Worm (Caenorhabditis elegans) whole organism, early embryonic: ENCODE data around the gene glb-15.

Experiments used
- B0310.2 ChIP-seq: sonication (generic microtip); optimal IDR thresholded peaks from 2 replicates; lab custom pipeline; 2016; ENCODE audit warnings: mild to moderate bottlenecking, missing genetic modification characterization, missing compliant biosample characterization
- F13C5.2 ChIP-seq: sonication (generic microtip); optimal IDR thresholded peaks from 2 replicates; lab custom pipeline; 2017; ENCODE audit warnings: mild to moderate bottlenecking, missing genetic modification characterization, inconsistent platforms, missing compliant biosample characterization
- aly-1 ChIP-seq: sonication (generic microtip); optimal IDR thresholded peaks from 2 replicates; lab custom pipeline; 2016; ENCODE audit warnings: missing genetic modification characterization, missing compliant biosample characterization
- ama-1 ChIP-seq: fragments of 150-350 bp; optimal IDR thresholded peaks from 2 replicates; lab custom pipeline; 2014
- ceh-13 ChIP-seq: fragments of 200-800 bp; sonication (Bioruptor generic); optimal IDR thresholded peaks from 2 replicates; lab custom pipeline; 2018; ENCODE audit warnings: mild to moderate bottlenecking, missing genetic modification characterization, missing compliant biosample characterization
- ceh-36 ChIP-seq: sonication (generic microtip); optimal IDR thresholded peaks from 2 replicates; lab custom pipeline; 2016; ENCODE audit warnings: missing genetic modification characterization, inconsistent platforms, missing compliant biosample characterization
- ets-7 ChIP-seq: sonication (generic microtip); optimal IDR thresholded peaks from 2 replicates; lab custom pipeline; 2016; ENCODE audit warnings: missing genotype, missing genetic modification characterization, missing compliant biosample characterization
- flt-1 ChIP-seq: fragments of 200-800 bp; sonication (Bioruptor generic); IDR thresholded peaks from 2 replicates; pipeline ENCODE4 v1.3.6; 2022; ENCODE audit warnings: missing genetic modification characterization, missing compliant biosample characterization
- hmbx-1 ChIP-seq: sonication (generic microtip); optimal IDR thresholded peaks from 2 replicates; lab custom pipeline; 2016; ENCODE audit warnings: mild to moderate bottlenecking, missing genetic modification characterization, missing compliant biosample characterization
- hmg-4 ChIP-seq: fragments of 200-800 bp; sonication (Bioruptor generic); optimal IDR thresholded peaks from 2 replicates; lab custom pipeline; 2018; ENCODE audit warnings: mild to moderate bottlenecking, missing genetic modification characterization, missing compliant biosample characterization
- hnd-1 ChIP-seq: sonication (generic microtip); optimal IDR thresholded peaks from 2 replicates; lab custom pipeline; 2016; ENCODE audit warnings: missing genetic modification characterization, missing compliant biosample characterization
- pes-1 ChIP-seq: fragments of 200-800 bp; sonication (Bioruptor generic); IDR thresholded peaks from 2 replicates; pipeline ENCODE4 v1.3.6; 2022; ENCODE audit warnings: missing genetic modification reagents, missing genetic modification characterization, missing compliant biosample characterization
- scrt-1 ChIP-seq: fragments of 200-800 bp; sonication (Bioruptor generic); IDR thresholded peaks from 2 replicates; pipeline ENCODE4 v1.3.6; 2022; ENCODE audit warnings: missing genetic modification characterization, missing compliant biosample characterization
- sea-1 ChIP-seq: fragments of 200-800 bp; sonication (Bioruptor generic); conservative IDR thresholded peaks from 2 replicates; pipeline ENCODE4 v1.3.6; 2022; ENCODE audit warnings: missing genetic modification characterization, missing compliant biosample characterization
- tbx-11 ChIP-seq: fragments of 200-800 bp; sonication (Bioruptor generic); IDR thresholded peaks from 2 replicates; pipeline ENCODE4 v1.3.6; 2022; ENCODE audit warnings: missing genetic modification characterization, missing compliant biosample characterization
- tbx-37 ChIP-seq: fragments of 200-800 bp; sonication (Bioruptor generic); conservative IDR thresholded peaks from 2 replicates; pipeline ENCODE4 v1.3.6; 2022; ENCODE audit warnings: missing genetic modification reagents, missing genetic modification characterization, missing compliant biosample characterization
- tra-4 ChIP-seq: sonication (generic microtip); optimal IDR thresholded peaks from 2 replicates; lab custom pipeline; 2017; ENCODE audit warnings: missing genetic modification characterization, missing compliant biosample characterization

Gene glb-15

ce11 chrV:11570169-11570651 lies 47.9 kb downstream of the glb-15 start, which contains the start of the genes nhr-101 and pms-2:
TSS of gene nhr-101 (plus strand) at chrV:11570476.
TSS of gene pms-2 (minus strand) at chrV:11570601.
- TF ChIP-seq hnd-1 (tag; lab: Kevin White, UChicago) (no peak), hmbx-1 (tag; lab: Kevin White, UChicago) (no peak), aly-1 (tag; lab: Kevin White, UChicago) (no peak), scrt-1 (no peak), ets-7 (no peak), ceh-13 (GFP tag; lab: Kevin White, UChicago) (no peak), ama-1 (lab: Kevin White, UChicago) (no peak), tra-4 (no peak), tbx-11 (GFP tag; lab: Robert Waterston, UW) (no peak), B0310.2 (tag; lab: Kevin White, UChicago) (no peak), flt-1 (no peak), F13C5.2 (tag; lab: Kevin White, UChicago) (no peak), sea-1 (no peak), hmg-4 (GFP tag; lab: Kevin White, UChicago) (no peak), ceh-36 (tag; lab: Kevin White, UChicago) (no peak), pes-1 (GFP tag; lab: Robert Waterston, UW) (no peak), tbx-37 (no peak)
